Fruit fly (Drosophila melanogaster) whole organism, prepupa: Measurements from ENCODE around the gene Sox21b.

Experiments used
- CG16779 ChIP-seq: fragments of 200-800 bp; sonication (Bioruptor generic); optimal IDR thresholded peaks from 3 replicates; lab custom pipeline; 2017; ENCODE audit warnings: missing biosample characterization, mild to moderate bottlenecking, missing genetic modification characterization
- CG6276 ChIP-seq: fragments of 200-800 bp; sonication (Bioruptor generic); optimal IDR thresholded peaks from 2 replicates; lab custom pipeline; 2017; ENCODE audit warnings: missing biosample characterization, mild to moderate bottlenecking, missing genetic modification characterization
- CG8119 ChIP-seq: fragments of 200-800 bp; sonication (Bioruptor generic); IDR thresholded peaks from 3 replicates; pipeline ENCODE4 v1.3.6; 2022; ENCODE audit warnings: missing biosample characterization, missing genetic modification characterization
- CG8319 ChIP-seq: fragments of 200-800 bp; sonication (Bioruptor generic); optimal IDR thresholded peaks from 3 replicates; lab custom pipeline; 2016; ENCODE audit warnings: missing biosample characterization, missing genetic modification characterization
- CG8632 ChIP-seq: fragments of 200-800 bp; sonication (Bioruptor generic); optimal IDR thresholded peaks from 3 replicates; lab custom pipeline; 2016; ENCODE audit warnings: missing biosample characterization, missing genetic modification characterization
- CG9139 ChIP-seq: fragments of 200-800 bp; sonication (Bioruptor generic); optimal IDR thresholded peaks from 3 replicates; lab custom pipeline; 2017; ENCODE audit warnings: missing biosample characterization, mild to moderate bottlenecking, missing genetic modification characterization
- Ets21C ChIP-seq: fragments of 200-800 bp; sonication (Bioruptor generic); optimal IDR thresholded peaks from 3 replicates; lab custom pipeline; 2016; ENCODE audit warnings: missing biosample characterization, missing genetic modification characterization
- Met ChIP-seq: fragments of 200-800 bp; sonication (Bioruptor generic); optimal IDR thresholded peaks from 3 replicates; lab custom pipeline; 2016; ENCODE audit warnings: missing biosample characterization, missing genetic modification characterization
- OdsH ChIP-seq: fragments of 200-800 bp; sonication (Bioruptor generic); optimal IDR thresholded peaks from 3 replicates; lab custom pipeline; 2016; ENCODE audit warnings: missing biosample characterization, missing genetic modification characterization
- Sox14 ChIP-seq: fragments of 200-800 bp; sonication (Bioruptor generic); optimal IDR thresholded peaks from 3 replicates; lab custom pipeline; 2016; ENCODE audit warnings: missing biosample characterization, missing genetic modification characterization
- dsx ChIP-seq: fragments of 200-800 bp; optimal IDR thresholded peaks from 3 replicates; lab custom pipeline; 2019; ENCODE audit warnings: missing biosample characterization, mild to moderate bottlenecking, missing genetic modification characterization, moderate library complexity; ENCODE audit not compliant: poor library complexity, severe bottlenecking
- salr ChIP-seq, 2 experiments: fragments of 200-800 bp; sonication (Bioruptor generic); optimal IDR thresholded peaks; 3 replicates each; lab custom pipeline; 2016 to 2018; ENCODE audit warnings: missing biosample characterization in 2 of 2, missing genetic modification characterization in 2 of 2, mild to moderate bottlenecking in 1 of 2

dm6 chr3L:14089010-14089409, 42.1 kb downstream of the Sox21b start:
- no peak for TF ChIP-seq Met
- TF ChIP-seq Ets21C (GFP tag; lab: Kevin White, UChicago), result no peak
- no peak for TF ChIP-seq CG8632
- TF ChIP-seq Sox14 (GFP tag; lab: Kevin White, UChicago), result no peak
- no peak for TF ChIP-seq CG6276
- TF ChIP-seq CG16779 (tag; lab: Kevin White, UChicago), result no peak
- TF ChIP-seq salr (GFP tag; optimal IDR thresholded peaks at IDR 0.05; lab: Kevin White, UChicago), result no peak
- no peak for TF ChIP-seq CG9139 (GFP tag; lab: Kevin White, UChicago)
- TF ChIP-seq CG8119, result no peak
- TF ChIP-seq OdsH (GFP tag; lab: Kevin White, UChicago), result no peak
- no peak for TF ChIP-seq dsx (GFP tag; lab: Kevin White, UChicago)
- TF ChIP-seq CG8319 (GFP tag; lab: Kevin White, UChicago), result no peak
